Fruit fly (Drosophila melanogaster) whole organism, wandering third instar larva: ENCODE data around the gene Atg3.

Experiments used
- Dfd ChIP-seq: fragments of >200 bp; optimal IDR thresholded peaks from 2 replicates; lab custom pipeline; 2017; ENCODE audit warnings: missing biosample characterization, missing genetic modification characterization
- HLH106 ChIP-seq: fragments of 200-800 bp; optimal IDR thresholded peaks from 3 replicates; lab custom pipeline; 2019; ENCODE audit warnings: missing biosample characterization, mild to moderate bottlenecking, missing genetic modification characterization, moderate library complexity
- Hnf4 ChIP-seq: fragments of 200-800 bp; sonication (Bioruptor generic); optimal IDR thresholded peaks from 2 replicates; lab custom pipeline; 2016; ENCODE audit warnings: missing biosample characterization, mild to moderate bottlenecking, missing genetic modification characterization
- Rel ChIP-seq, 2 experiments: fragments of 200-800 bp; sonication (Bioruptor generic) in 1 of 2; optimal IDR thresholded peaks; 2 replicates in 1 of 2; 3 replicates in 1 of 2; lab custom pipeline; 2016 to 2019; ENCODE audit warnings: mild to moderate bottlenecking in 2 of 2, missing biosample characterization in 2 of 2, missing genetic modification characterization in 2 of 2, moderate library complexity in 1 of 2
- sage ChIP-seq: fragments of 200-800 bp; sonication (Bioruptor generic); optimal IDR thresholded peaks from 2 replicates; lab custom pipeline; 2016; ENCODE audit warnings: missing biosample characterization, mild to moderate bottlenecking, missing genetic modification characterization

DNA sequence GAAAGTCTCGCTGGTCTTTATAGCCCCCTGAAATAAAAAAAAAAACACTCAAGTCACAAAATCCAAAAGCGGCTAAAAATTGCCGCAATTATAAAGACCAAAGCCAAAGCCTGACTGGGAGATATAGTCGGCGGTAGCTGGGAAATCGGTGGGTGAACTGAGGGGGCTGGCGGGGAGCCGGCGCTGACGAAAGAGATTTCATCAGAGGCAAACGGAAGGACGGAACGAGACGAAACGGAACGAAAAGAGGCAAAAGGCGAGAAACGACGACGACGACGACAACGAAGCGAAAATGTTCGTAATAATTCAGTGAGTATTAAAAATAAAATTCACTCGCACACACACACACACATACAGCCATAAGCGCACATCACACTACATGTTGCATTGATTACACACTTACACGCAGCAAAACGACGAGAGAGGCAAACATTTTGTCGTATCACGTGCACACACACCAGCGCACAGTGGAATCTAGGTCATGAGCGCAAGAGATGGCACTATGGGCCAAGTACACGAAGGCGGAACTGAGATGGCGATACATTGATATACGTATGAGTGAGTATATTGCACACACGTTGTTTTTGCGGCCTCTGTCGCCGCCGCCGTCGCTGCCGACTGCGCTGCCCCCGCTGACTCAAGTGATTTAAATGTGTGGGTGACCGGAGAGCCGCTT lies 10.5 kb downstream of the Atg3 start:
- TF ChIP-seq sage (GFP tag; lab: Kevin White, UChicago) (no peak), Dfd (peak; percentile 8), HLH106 (tag; lab: Kevin White, UChicago) (no peak), Rel (GFP tag; optimal IDR thresholded peaks at IDR 0.05; lab: Kevin White, UChicago) (no peak), Rel (tag; optimal IDR thresholded peaks at IDR 0.05; lab: Kevin White, UChicago) (peak; percentile 42), Hnf4 (GFP tag; lab: Kevin White, UChicago) (no peak)
